Worm (Caenorhabditis elegans): ENCODE data around the gene str-140.

- TF ChIP-seq ref-1 (GFP tag; conservative IDR thresholded peaks at IDR 0.05) (no peak), ztf-29 (GFP tag; IDR thresholded peaks at IDR 0.05) (no peak)
Observed at ce11 chrV:8054130-8054529, 13.6 kb downstream of the str-140 start, which contains the start of gene ZC513.2.

Data from whole organism, midembryonic.